Worm (Caenorhabditis elegans) whole organism, L2 larva: Measurements from ENCODE around the gene fat-5.

Source experiments
- C34F6.9 ChIP-seq: fragments of 150-350 bp; optimal IDR thresholded peaks from 2 replicates; lab custom pipeline; 2014; ENCODE audit warnings: missing biosample characterization, missing genetic modification characterization
- F13H6.1 ChIP-seq: sonication (generic microtip); optimal IDR thresholded peaks from 2 replicates; lab custom pipeline; 2016; ENCODE audit warnings: missing genetic modification characterization, missing compliant biosample characterization
- R02D3.7 ChIP-seq: fragments of 150-350 bp; optimal IDR thresholded peaks from 2 replicates; lab custom pipeline; 2014; ENCODE audit warnings: missing biosample characterization, missing genetic modification characterization
- Y55F3AM.14 ChIP-seq: fragments of 200-800 bp; sonication (Bioruptor generic); optimal IDR thresholded peaks from 2 replicates; lab custom pipeline; 2018; ENCODE audit warnings: mild to moderate bottlenecking, missing genetic modification characterization, missing compliant biosample characterization
- ZK546.5 ChIP-seq: sonication (generic microtip); optimal IDR thresholded peaks from 2 replicates; lab custom pipeline; 2017; ENCODE audit warnings: missing biosample characterization, missing genetic modification characterization
- alr-1 ChIP-seq: fragments of 150-350 bp; optimal IDR thresholded peaks from 2 replicates; lab custom pipeline; 2014; ENCODE audit warnings: missing biosample characterization, missing genetic modification characterization
- aly-2 ChIP-seq: fragments of 150-350 bp; optimal IDR thresholded peaks from 2 replicates; lab custom pipeline; 2014; ENCODE audit warnings: missing biosample characterization, missing genetic modification characterization
- ama-1 ChIP-seq: fragments of 150-350 bp; optimal IDR thresholded peaks from 2 replicates; lab custom pipeline; 2018; ENCODE audit warnings: inconsistent platforms
- blmp-1 ChIP-seq: sonication (generic microtip); optimal IDR thresholded peaks from 2 replicates; lab custom pipeline; 2017; ENCODE audit warnings: missing genetic modification characterization, mild to moderate bottlenecking, missing compliant biosample characterization, antibody characterized with exemption, moderate library complexity; ENCODE audit not compliant: insufficient read depth
- ceh-16 ChIP-seq: fragments of 150-350 bp; optimal IDR thresholded peaks from 2 replicates; lab custom pipeline; 2014; ENCODE audit warnings: missing biosample characterization, missing genetic modification characterization
- ceh-82 ChIP-seq: fragments of 150-350 bp; optimal IDR thresholded peaks from 2 replicates; lab custom pipeline; 2014; ENCODE audit warnings: missing biosample characterization, missing genetic modification characterization
- crh-2 ChIP-seq: sonication (generic microtip); optimal IDR thresholded peaks from 2 replicates; lab custom pipeline; 2017; ENCODE audit warnings: missing biosample characterization, missing genetic modification characterization
- dmd-4 ChIP-seq: sonication (generic microtip); optimal IDR thresholded peaks from 2 replicates; lab custom pipeline; 2017; ENCODE audit warnings: missing biosample characterization, missing genetic modification characterization
- egl-27 ChIP-seq: sonication (generic microtip); optimal IDR thresholded peaks from 3 replicates; lab custom pipeline; 2017; ENCODE audit warnings: missing biosample characterization, missing genetic modification reagents, missing genetic modification characterization
- elt-1 ChIP-seq: fragments of 150-350 bp; optimal IDR thresholded peaks from 2 replicates; lab custom pipeline; 2014; ENCODE audit warnings: missing biosample characterization, missing genetic modification characterization
- elt-3 ChIP-seq: sonication (generic microtip); optimal IDR thresholded peaks from 2 replicates; lab custom pipeline; 2017; ENCODE audit warnings: missing biosample characterization, missing genetic modification characterization
- fos-1 ChIP-seq: fragments of 150-350 bp; optimal IDR thresholded peaks from 2 replicates; lab custom pipeline; 2014; ENCODE audit warnings: missing biosample characterization, missing genetic modification characterization
- gmeb-1 ChIP-seq: fragments of 150-350 bp; optimal IDR thresholded peaks from 2 replicates; lab custom pipeline; 2014; ENCODE audit warnings: missing biosample characterization, missing genetic modification characterization
- lin-11 ChIP-seq: fragments of 150-350 bp; sonication (generic microtip); optimal IDR thresholded peaks from 2 replicates; lab custom pipeline; 2014; ENCODE audit warnings: missing biosample characterization, missing genetic modification characterization, inconsistent platforms, mixed read lengths
- lin-13 ChIP-seq: fragments of 150-350 bp; optimal IDR thresholded peaks from 2 replicates; lab custom pipeline; 2014; ENCODE audit warnings: missing biosample characterization, missing genetic modification reagents, missing genetic modification characterization
- mab-5 ChIP-seq: fragments of 150-350 bp; optimal IDR thresholded peaks from 2 replicates; lab custom pipeline; 2014; ENCODE audit warnings: missing biosample characterization, missing genetic modification characterization
- mbf-1 ChIP-seq: sonication (generic microtip); optimal IDR thresholded peaks from 2 replicates; lab custom pipeline; 2017; ENCODE audit warnings: missing biosample characterization, missing genetic modification characterization
- mdl-1 ChIP-seq, 2 experiments: fragments of 150-350 bp in 1 of 2; sonication (generic microtip) in 1 of 2; optimal IDR thresholded peaks; 2 replicates each; lab custom pipeline; 2017; ENCODE audit warnings: missing biosample characterization in 2 of 2, missing genetic modification characterization in 2 of 2
- nhr-11 ChIP-seq: fragments of 150-350 bp; optimal IDR thresholded peaks from 2 replicates; lab custom pipeline; 2014; ENCODE audit warnings: missing biosample characterization, missing genetic modification characterization
- nhr-12 ChIP-seq: fragments of 150-350 bp; optimal IDR thresholded peaks from 2 replicates; lab custom pipeline; 2014; ENCODE audit warnings: missing biosample characterization, missing genetic modification characterization
- nhr-129 ChIP-seq: fragments of 150-350 bp; optimal IDR thresholded peaks from 2 replicates; lab custom pipeline; 2014; ENCODE audit warnings: missing biosample characterization, missing genetic modification characterization
- nhr-21 ChIP-seq: fragments of 150-350 bp; optimal IDR thresholded peaks from 2 replicates; lab custom pipeline; 2014; ENCODE audit warnings: missing biosample characterization, missing genetic modification characterization
- nhr-23 ChIP-seq: fragments of 150-350 bp; optimal IDR thresholded peaks from 2 replicates; lab custom pipeline; 2014; ENCODE audit warnings: missing biosample characterization, missing genetic modification reagents, missing genetic modification characterization
- nhr-25 ChIP-seq: fragments of 150-350 bp; sonication (generic microtip); optimal IDR thresholded peaks from 3 replicates; lab custom pipeline; 2014; ENCODE audit warnings: missing biosample characterization, missing genetic modification characterization
- nhr-6 ChIP-seq: fragments of 150-350 bp; optimal IDR thresholded peaks from 2 replicates; lab custom pipeline; 2014; ENCODE audit warnings: missing biosample characterization, missing genetic modification characterization
- nhr-77 ChIP-seq: fragments of 150-350 bp; optimal IDR thresholded peaks from 2 replicates; lab custom pipeline; 2014; ENCODE audit warnings: missing biosample characterization, missing genetic modification characterization
- peb-1 ChIP-seq: fragments of 150-350 bp; optimal IDR thresholded peaks from 2 replicates; lab custom pipeline; 2014; ENCODE audit warnings: missing biosample characterization, missing genetic modification characterization
- skn-1 ChIP-seq: sonication (generic microtip); optimal IDR thresholded peaks from 2 replicates; lab custom pipeline; 2017; ENCODE audit warnings: missing biosample characterization, missing genetic modification characterization
- sma-3 ChIP-seq: sonication (generic microtip); optimal IDR thresholded peaks from 2 replicates; lab custom pipeline; 2016; ENCODE audit warnings: missing genetic modification reagents, missing genetic modification characterization, missing compliant biosample characterization
- snpc-4 ChIP-seq: fragments of 150-350 bp; optimal IDR thresholded peaks from 2 replicates; lab custom pipeline; 2014; ENCODE audit warnings: missing biosample characterization, missing genetic modification characterization
- unc-39 ChIP-seq: fragments of 150-350 bp; optimal IDR thresholded peaks from 2 replicates; lab custom pipeline; 2014; ENCODE audit warnings: missing biosample characterization, missing genetic modification characterization
- unc-55 ChIP-seq: fragments of 150-350 bp; sonication (generic microtip); optimal IDR thresholded peaks from 3 replicates; lab custom pipeline; 2014; ENCODE audit warnings: missing biosample characterization, missing genetic modification reagents, missing genetic modification characterization
- unc-62 ChIP-seq: fragments of 150-350 bp; optimal IDR thresholded peaks from 2 replicates; lab custom pipeline; 2014; ENCODE audit warnings: missing biosample characterization, missing genetic modification reagents, missing genetic modification characterization
- zag-1 ChIP-seq: fragments of 150-350 bp; optimal IDR thresholded peaks from 2 replicates; lab custom pipeline; 2014; ENCODE audit warnings: missing biosample characterization, missing genetic modification characterization
- ztf-11 ChIP-seq: sonication (generic microtip); optimal IDR thresholded peaks from 2 replicates; lab custom pipeline; 2017; ENCODE audit warnings: missing biosample characterization, missing genetic modification characterization
- ztf-4 ChIP-seq: fragments of 150-350 bp; optimal IDR thresholded peaks from 2 replicates; lab custom pipeline; 2014; ENCODE audit warnings: missing biosample characterization, missing genetic modification characterization

fat-5 gene

DNA sequence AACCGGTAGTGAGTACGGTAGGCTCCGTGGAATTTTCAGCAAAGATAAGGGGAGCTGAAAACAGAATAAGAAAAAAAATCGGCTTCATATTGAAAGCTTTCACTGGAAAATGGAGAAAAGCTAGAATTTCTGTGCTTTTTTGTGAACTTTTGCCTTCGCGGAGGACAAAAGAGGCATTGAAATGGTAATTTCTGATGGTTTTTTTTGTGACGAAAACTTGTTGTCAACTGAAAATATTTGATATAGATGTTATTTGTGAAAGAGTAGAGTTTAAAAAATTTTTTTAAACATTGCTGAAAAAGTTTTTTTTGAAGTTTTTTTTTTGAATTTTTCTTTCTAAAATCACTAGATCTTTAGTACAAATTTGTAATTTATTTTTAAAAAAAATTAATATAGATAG lies 38.0 kb upstream of the fat-5 start, which contains the start of gene F59A1.18:
Gene F59A1.18 (minus strand): TSS at position 101 of the 400 bp plus-strand sequence.
- TF ChIP-seq unc-39 (no peak), aly-2 (tag; lab: Kevin White, UChicago) (no peak), lin-13 (GFP tag; lab: Kevin White, UChicago) (no peak), blmp-1 (tag; lab: Kevin White, UChicago) (no peak), ama-1 (lab: Kevin White, UChicago) (no peak), R02D3.7 (tag; lab: Kevin White, UChicago) (no peak), gmeb-1 (tag; lab: Kevin White, UChicago) (no peak), lin-11 (tag; lab: Kevin White, UChicago) (no peak), ceh-82 (tag; lab: Kevin White, UChicago) (no peak), nhr-6 (tag; lab: Kevin White, UChicago) (no peak), mbf-1 (tag; lab: Kevin White, UChicago) (no peak), nhr-11 (no peak), F13H6.1 (tag; lab: Kevin White, UChicago) (no peak), elt-1 (tag; lab: Kevin White, UChicago) (no peak), mdl-1 (tag; optimal IDR thresholded peaks at IDR 0.05; lab: Kevin White, UChicago) (no peak)

DNA sequence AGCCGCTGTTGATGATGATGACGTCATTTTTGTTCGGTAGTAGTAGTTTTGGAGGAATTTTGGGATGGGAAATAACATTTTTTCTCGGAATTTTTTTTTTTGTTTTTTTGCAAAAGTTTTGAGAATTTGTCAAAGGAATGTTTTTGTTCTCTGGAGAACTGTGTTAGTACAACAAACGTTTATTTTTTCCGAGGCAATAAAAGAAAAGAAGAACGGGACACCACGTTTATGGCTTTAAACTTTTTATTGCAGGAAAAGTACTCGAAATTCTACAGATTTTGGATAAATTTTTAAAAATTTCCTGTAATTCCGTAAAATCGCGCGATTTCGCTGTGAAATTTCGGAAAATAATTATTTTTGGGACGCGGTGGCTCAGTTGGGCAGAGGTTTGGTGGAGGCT lies 33.9 kb upstream of the fat-5 start, which contains the start of gene F59A1.13:
Gene F59A1.13 (minus strand): TSS at position 101 of the 400 bp plus-strand sequence.
- TF ChIP-seq sma-3 (GFP tag; lab: Kevin White, UChicago) (no peak), mdl-1 (tag; optimal IDR thresholded peaks at IDR 0.05; lab: Kevin White, UChicago) (no peak), elt-3 (tag; lab: Kevin White, UChicago) (no peak), ZK546.5 (no peak), ama-1 (lab: Kevin White, UChicago) (no peak), egl-27 (tag; lab: Kevin White, UChicago) (no peak), ceh-16 (no peak), ztf-11 (no peak), F13H6.1 (tag; lab: Kevin White, UChicago) (no peak), mab-5 (tag; lab: Kevin White, UChicago) (no peak), elt-1 (tag; lab: Kevin White, UChicago) (no peak)

DNA sequence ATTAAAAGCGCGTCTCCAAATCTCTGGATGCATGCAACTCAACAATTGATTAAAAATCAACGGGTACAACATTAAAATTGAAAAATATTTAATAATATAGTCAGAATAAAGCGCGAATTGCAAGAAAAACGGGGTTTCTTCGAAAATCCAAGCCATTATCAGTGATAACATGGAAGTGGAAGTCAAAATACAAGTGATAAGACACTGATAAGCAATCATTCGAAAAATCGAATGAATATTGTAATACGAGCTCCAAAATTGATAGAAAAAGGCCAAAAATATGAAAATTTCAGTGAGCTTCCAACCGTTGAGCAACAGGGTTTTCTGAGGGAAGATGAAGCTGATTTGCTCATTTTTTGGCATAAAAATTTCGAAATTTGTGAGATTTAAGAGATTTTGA lies 30.5 kb upstream of the fat-5 start:
- TF ChIP-seq fos-1 (peak; percentile 25), mab-5 (tag; lab: Kevin White, UChicago) (no peak)

DNA sequence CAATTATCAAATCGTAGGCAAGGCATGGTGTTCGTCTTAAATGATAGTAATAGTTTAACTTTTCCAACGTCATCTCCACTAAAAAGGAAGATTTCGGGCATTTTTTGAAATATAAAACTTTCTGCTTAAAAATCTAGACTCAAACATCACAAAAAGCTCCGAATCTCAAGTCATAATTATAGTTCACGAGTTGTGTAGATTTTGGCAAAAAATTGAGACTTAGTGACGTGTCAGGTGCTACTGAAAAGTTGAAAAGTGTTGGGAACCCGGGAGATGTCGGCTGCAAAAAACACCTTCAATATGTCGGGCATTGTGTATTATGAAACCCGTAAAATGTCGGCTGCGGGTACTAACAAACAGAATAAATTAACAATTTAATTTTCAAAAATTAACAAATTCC lies 29.0 kb upstream of the fat-5 start, which contains the start of gene Y26G10.1:
Gene Y26G10.1 (minus strand): TSS at position 101 of the 400 bp plus-strand sequence.
- TF ChIP-seq nhr-25 (tag; lab: Kevin White, UChicago) (no peak), gmeb-1 (tag; lab: Kevin White, UChicago) (no peak), nhr-12 (tag; lab: Kevin White, UChicago) (no peak), skn-1 (tag; lab: Kevin White, UChicago) (no peak), nhr-11 (no peak), ztf-4 (tag; lab: Kevin White, UChicago) (no peak), Y55F3AM.14 (GFP tag; lab: Kevin White, UChicago) (no peak), ama-1 (lab: Kevin White, UChicago) (no peak), sma-3 (GFP tag; lab: Kevin White, UChicago) (no peak), nhr-77 (no peak), peb-1 (no peak), nhr-129 (tag; lab: Kevin White, UChicago) (no peak), elt-3 (tag; lab: Kevin White, UChicago) (no peak), snpc-4 (tag; lab: Kevin White, UChicago) (no peak), nhr-21 (tag; lab: Kevin White, UChicago) (no peak), ztf-11 (no peak), alr-1 (tag; lab: Kevin White, UChicago) (no peak), F13H6.1 (tag; lab: Kevin White, UChicago) (no peak), egl-27 (tag; lab: Kevin White, UChicago) (no peak), lin-13 (GFP tag; lab: Kevin White, UChicago) (no peak)

DNA sequence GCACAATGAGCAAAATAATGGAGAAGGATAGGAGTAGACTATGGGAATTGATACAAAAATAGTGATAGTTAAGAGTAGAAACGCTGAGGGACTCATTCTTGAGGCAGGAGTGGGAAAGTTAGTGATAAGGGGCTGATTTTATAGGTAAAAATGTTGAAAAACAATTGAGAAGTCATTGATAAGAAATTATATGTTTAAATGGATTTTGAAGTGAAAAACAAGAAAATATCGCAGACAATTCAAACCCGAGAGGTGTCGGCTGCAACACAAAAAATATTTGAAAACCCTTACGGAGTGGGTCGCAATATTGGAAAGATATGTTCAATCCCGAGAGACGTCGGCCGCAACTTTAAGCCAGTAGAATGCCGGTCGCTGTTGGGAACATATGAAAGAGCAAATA lies 28.1 kb upstream of the fat-5 start, which contains the start of gene spp-29:
Gene spp-29 (minus strand): TSS at position 101 of the 400 bp plus-strand sequence.
- TF ChIP-seq fos-1 (no peak), unc-55 (no peak), ztf-4 (tag; lab: Kevin White, UChicago) (no peak), nhr-11 (no peak), C34F6.9 (no peak), F13H6.1 (tag; lab: Kevin White, UChicago) (no peak), zag-1 (tag; lab: Kevin White, UChicago) (no peak), skn-1 (tag; lab: Kevin White, UChicago) (no peak), ceh-82 (tag; lab: Kevin White, UChicago) (no peak), nhr-23 (no peak), snpc-4 (tag; lab: Kevin White, UChicago) (no peak), egl-27 (tag; lab: Kevin White, UChicago) (no peak), sma-3 (GFP tag; lab: Kevin White, UChicago) (no peak), elt-1 (tag; lab: Kevin White, UChicago) (no peak), nhr-12 (tag; lab: Kevin White, UChicago) (no peak), dmd-4 (tag; lab: Kevin White, UChicago) (no peak), unc-62 (GFP tag; lab: Kevin White, UChicago) (no peak), crh-2 (no peak)
